Fruit fly (Drosophila melanogaster) whole organism, adult: Measurements from ENCODE around the gene CG13135.

Experiments
- CG14711 ChIP-seq: fragments of 200-800 bp; sonication (Bioruptor generic); optimal IDR thresholded peaks from 2 replicates; lab custom pipeline; 2018; ENCODE audit warnings: missing biosample characterization, mild to moderate bottlenecking, missing genetic modification characterization, moderate library complexity
- CG1620 ChIP-seq: fragments of 200-800 bp; sonication (Bioruptor generic); optimal IDR thresholded peaks from 2 replicates; lab custom pipeline; 2016; ENCODE audit warnings: missing biosample characterization, missing genetic modification characterization
- CG33017 ChIP-seq: fragments of 200-800 bp; sonication (Bioruptor generic); optimal IDR thresholded peaks from 2 replicates; lab custom pipeline; 2018; ENCODE audit warnings: missing biosample characterization, mild to moderate bottlenecking, missing genetic modification characterization, moderate library complexity
- CG5204 ChIP-seq: fragments of 200-800 bp; sonication (Bioruptor generic); optimal IDR thresholded peaks from 2 replicates; lab custom pipeline; 2016; ENCODE audit warnings: missing biosample characterization, missing genetic modification characterization
- CG7045 ChIP-seq: fragments of 200-800 bp; sonication (Bioruptor generic); optimal IDR thresholded peaks from 2 replicates; lab custom pipeline; 2017; ENCODE audit warnings: missing biosample characterization, mild to moderate bottlenecking, missing genetic modification characterization
- Clk ChIP-seq: fragments of 200-800 bp; sonication (Bioruptor generic); optimal IDR thresholded peaks from 2 replicates; lab custom pipeline; 2017; ENCODE audit warnings: missing biosample characterization, missing genetic modification characterization
- Crg-1 ChIP-seq: fragments of 200-800 bp; sonication (Bioruptor generic); optimal IDR thresholded peaks from 2 replicates; lab custom pipeline; 2016; ENCODE audit warnings: missing biosample characterization, missing genetic modification characterization
- bab1 ChIP-seq: fragments of 200-800 bp; sonication (Bioruptor generic); optimal IDR thresholded peaks from 3 replicates; lab custom pipeline; 2019; ENCODE audit warnings: missing biosample characterization, mild to moderate bottlenecking, missing genetic modification characterization, moderate library complexity
- cic ChIP-seq: fragments of 200-800 bp; sonication (Bioruptor generic); optimal IDR thresholded peaks from 2 replicates; lab custom pipeline; 2017; ENCODE audit warnings: missing biosample characterization, mild to moderate bottlenecking, missing genetic modification characterization, moderate library complexity
- kay ChIP-seq: fragments of 200-800 bp; sonication (Bioruptor generic); peaks from one replicate; lab custom pipeline; 2016; ENCODE audit warnings: missing biosample characterization, missing genetic modification characterization, borderline replicate concordance
- toe ChIP-seq: fragments of 200-800 bp; sonication (Bioruptor generic); optimal IDR thresholded peaks from 2 replicates; lab custom pipeline; 2016; ENCODE audit warnings: missing biosample characterization, missing genetic modification characterization

DNA sequence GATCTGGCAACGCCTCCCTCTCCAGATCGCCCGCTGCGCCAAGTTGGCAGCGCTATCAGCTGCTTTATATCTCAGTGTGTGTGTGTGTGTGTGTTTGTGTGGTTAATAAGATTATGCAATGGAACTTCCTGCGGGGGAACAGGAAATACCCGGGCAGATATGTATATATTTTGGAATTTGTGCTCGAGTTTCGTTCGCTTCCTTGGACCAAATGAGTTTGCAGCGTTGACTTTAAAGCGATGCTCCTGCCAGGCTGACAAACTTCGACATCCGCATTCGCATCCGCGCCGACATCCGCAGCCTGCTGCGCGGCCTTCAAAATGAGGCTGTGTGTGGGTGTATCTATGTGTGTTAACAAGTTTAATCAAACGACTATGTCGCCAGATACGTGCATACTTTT, 20.8 kb upstream of the CG13135 start:
- TF ChIP-seq CG7045 (peak; percentile 62), toe (GFP tag; lab: Kevin White, UChicago) (no peak), Crg-1 (GFP tag; lab: Kevin White, UChicago) (no peak), bab1 (GFP tag; lab: Kevin White, UChicago) (peak; percentile 45), CG5204 (no peak), CG1620 (no peak), Clk (GFP tag; lab: Kevin White, UChicago) (no peak), cic (GFP tag; lab: Kevin White, UChicago) (no peak), CG33017 (tag; lab: Kevin White, UChicago) (no peak), kay (GFP tag; lab: Kevin White, UChicago) (no peak), CG14711 (tag; lab: Kevin White, UChicago) (no peak)
